Worm (Caenorhabditis elegans) whole organism, L2 larva: ENCODE data around the gene srv-17.

Experiments used
- C34F6.9 ChIP-seq: fragments of 150-350 bp; optimal IDR thresholded peaks from 2 replicates; lab custom pipeline; 2014; ENCODE audit warnings: missing biosample characterization, missing genetic modification characterization
- F13H6.1 ChIP-seq: sonication (generic microtip); optimal IDR thresholded peaks from 2 replicates; lab custom pipeline; 2016; ENCODE audit warnings: missing genetic modification characterization, missing compliant biosample characterization
- R02D3.7 ChIP-seq: fragments of 150-350 bp; optimal IDR thresholded peaks from 2 replicates; lab custom pipeline; 2014; ENCODE audit warnings: missing biosample characterization, missing genetic modification characterization
- Y55F3AM.14 ChIP-seq: fragments of 200-800 bp; sonication (Bioruptor generic); optimal IDR thresholded peaks from 2 replicates; lab custom pipeline; 2018; ENCODE audit warnings: mild to moderate bottlenecking, missing genetic modification characterization, missing compliant biosample characterization
- ZK546.5 ChIP-seq: sonication (generic microtip); optimal IDR thresholded peaks from 2 replicates; lab custom pipeline; 2017; ENCODE audit warnings: missing biosample characterization, missing genetic modification characterization
- alr-1 ChIP-seq: fragments of 150-350 bp; optimal IDR thresholded peaks from 2 replicates; lab custom pipeline; 2014; ENCODE audit warnings: missing biosample characterization, missing genetic modification characterization
- aly-2 ChIP-seq: fragments of 150-350 bp; optimal IDR thresholded peaks from 2 replicates; lab custom pipeline; 2014; ENCODE audit warnings: missing biosample characterization, missing genetic modification characterization
- blmp-1 ChIP-seq: sonication (generic microtip); optimal IDR thresholded peaks from 2 replicates; lab custom pipeline; 2017; ENCODE audit warnings: missing genetic modification characterization, mild to moderate bottlenecking, missing compliant biosample characterization, antibody characterized with exemption, moderate library complexity; ENCODE audit not compliant: insufficient read depth
- ceh-16 ChIP-seq: fragments of 150-350 bp; optimal IDR thresholded peaks from 2 replicates; lab custom pipeline; 2014; ENCODE audit warnings: missing biosample characterization, missing genetic modification characterization
- ceh-82 ChIP-seq: fragments of 150-350 bp; optimal IDR thresholded peaks from 2 replicates; lab custom pipeline; 2014; ENCODE audit warnings: missing biosample characterization, missing genetic modification characterization
- crh-2 ChIP-seq: sonication (generic microtip); optimal IDR thresholded peaks from 2 replicates; lab custom pipeline; 2017; ENCODE audit warnings: missing biosample characterization, missing genetic modification characterization
- dmd-4 ChIP-seq: sonication (generic microtip); optimal IDR thresholded peaks from 2 replicates; lab custom pipeline; 2017; ENCODE audit warnings: missing biosample characterization, missing genetic modification characterization
- elt-1 ChIP-seq: fragments of 150-350 bp; optimal IDR thresholded peaks from 2 replicates; lab custom pipeline; 2014; ENCODE audit warnings: missing biosample characterization, missing genetic modification characterization
- gmeb-1 ChIP-seq: fragments of 150-350 bp; optimal IDR thresholded peaks from 2 replicates; lab custom pipeline; 2014; ENCODE audit warnings: missing biosample characterization, missing genetic modification characterization
- lin-11 ChIP-seq: fragments of 150-350 bp; sonication (generic microtip); optimal IDR thresholded peaks from 2 replicates; lab custom pipeline; 2014; ENCODE audit warnings: missing biosample characterization, missing genetic modification characterization, inconsistent platforms, mixed read lengths
- lin-13 ChIP-seq: fragments of 150-350 bp; optimal IDR thresholded peaks from 2 replicates; lab custom pipeline; 2014; ENCODE audit warnings: missing biosample characterization, missing genetic modification reagents, missing genetic modification characterization
- lin-39 ChIP-seq: fragments of 150-350 bp; optimal IDR thresholded peaks from 2 replicates; lab custom pipeline; 2014; ENCODE audit warnings: missing biosample characterization, missing genetic modification reagents, missing genetic modification characterization
- lsy-2 ChIP-seq, 2 experiments: fragments of 150-350 bp in 1 of 2; sonication (generic microtip) in 1 of 2; optimal IDR thresholded peaks; 2 replicates each; lab custom pipeline; 2014 to 2017; ENCODE audit warnings: missing biosample characterization in 2 of 2, missing genetic modification characterization in 2 of 2
- mab-5 ChIP-seq: fragments of 150-350 bp; optimal IDR thresholded peaks from 2 replicates; lab custom pipeline; 2014; ENCODE audit warnings: missing biosample characterization, missing genetic modification characterization
- mbf-1 ChIP-seq: sonication (generic microtip); optimal IDR thresholded peaks from 2 replicates; lab custom pipeline; 2017; ENCODE audit warnings: missing biosample characterization, missing genetic modification characterization
- mdl-1 ChIP-seq, 2 experiments: fragments of 150-350 bp in 1 of 2; sonication (generic microtip) in 1 of 2; optimal IDR thresholded peaks; 2 replicates each; lab custom pipeline; 2017; ENCODE audit warnings: missing biosample characterization in 2 of 2, missing genetic modification characterization in 2 of 2
- nhr-10 ChIP-seq: sonication (generic microtip); optimal IDR thresholded peaks from 2 replicates; lab custom pipeline; 2017; ENCODE audit warnings: missing biosample characterization, missing genetic modification characterization
- nhr-11 ChIP-seq: fragments of 150-350 bp; optimal IDR thresholded peaks from 2 replicates; lab custom pipeline; 2014; ENCODE audit warnings: missing biosample characterization, missing genetic modification characterization
- nhr-237 ChIP-seq: fragments of 150-350 bp; optimal IDR thresholded peaks from 2 replicates; lab custom pipeline; 2014; ENCODE audit warnings: missing biosample characterization, missing genetic modification characterization
- nhr-25 ChIP-seq: fragments of 150-350 bp; sonication (generic microtip); optimal IDR thresholded peaks from 3 replicates; lab custom pipeline; 2014; ENCODE audit warnings: missing biosample characterization, missing genetic modification characterization
- nhr-77 ChIP-seq: fragments of 150-350 bp; optimal IDR thresholded peaks from 2 replicates; lab custom pipeline; 2014; ENCODE audit warnings: missing biosample characterization, missing genetic modification characterization
- sem-4 ChIP-seq: fragments of 150-350 bp; optimal IDR thresholded peaks from 2 replicates; lab custom pipeline; 2014; ENCODE audit warnings: missing biosample characterization, missing genetic modification reagents, missing genetic modification characterization
- skn-1 ChIP-seq: sonication (generic microtip); optimal IDR thresholded peaks from 2 replicates; lab custom pipeline; 2017; ENCODE audit warnings: missing biosample characterization, missing genetic modification characterization
- sma-3 ChIP-seq: sonication (generic microtip); optimal IDR thresholded peaks from 2 replicates; lab custom pipeline; 2016; ENCODE audit warnings: missing genetic modification reagents, missing genetic modification characterization, missing compliant biosample characterization
- sma-9 ChIP-seq, 2 experiments: fragments of 150-350 bp in 1 of 2; sonication (generic microtip) in 1 of 2; optimal IDR thresholded peaks; 2 replicates each; lab custom pipeline; 2014 to 2016; ENCODE audit warnings: missing genetic modification characterization in 2 of 2, mild to moderate bottlenecking in 1 of 2, missing biosample characterization in 1 of 2, missing compliant biosample characterization in 1 of 2, missing genetic modification reagents in 1 of 2, moderate library complexity in 1 of 2
- unc-55 ChIP-seq: fragments of 150-350 bp; sonication (generic microtip); optimal IDR thresholded peaks from 3 replicates; lab custom pipeline; 2014; ENCODE audit warnings: missing biosample characterization, missing genetic modification reagents, missing genetic modification characterization
- ztf-1 ChIP-seq: fragments of 200-800 bp; sonication (Bioruptor generic); conservative IDR thresholded peaks from 2 replicates; pipeline ENCODE4 v1.3.6; 2022; ENCODE audit warnings: missing genetic modification characterization, missing compliant biosample characterization
- ztf-4 ChIP-seq: fragments of 150-350 bp; optimal IDR thresholded peaks from 2 replicates; lab custom pipeline; 2014; ENCODE audit warnings: missing biosample characterization, missing genetic modification characterization

srv-17 gene

ce11 chrIV:5867189-5867588 is 2.8 kb downstream of the srv-17 start, which contains the start of gene C06E7.88:
TSS of gene C06E7.88 (minus strand) at chrIV:5867289.
- no peak for TF ChIP-seq nhr-10 (tag; lab: Kevin White, UChicago)
- TF ChIP-seq sma-3 (GFP tag; lab: Kevin White, UChicago), result no peak
- TF ChIP-seq crh-2 (tag; lab: Kevin White, UChicago), result no peak
- TF ChIP-seq sma-9 (GFP tag; optimal IDR thresholded peaks at IDR 0.05; lab: Kevin White, UChicago), result no peak
- no peak for TF ChIP-seq sma-9 (tag; optimal IDR thresholded peaks at IDR 0.05; lab: Kevin White, UChicago)
- no peak for TF ChIP-seq ceh-82 (tag; lab: Kevin White, UChicago)
- no peak for TF ChIP-seq R02D3.7 (tag; lab: Kevin White, UChicago)
- TF ChIP-seq F13H6.1 (tag; lab: Kevin White, UChicago), result no peak
- TF ChIP-seq ztf-1 (GFP tag; lab: Robert Waterston, UW), result no peak
- TF ChIP-seq nhr-11, result no peak
- no peak for TF ChIP-seq lin-11 (tag; lab: Kevin White, UChicago)
- no peak for TF ChIP-seq lin-13 (GFP tag; lab: Kevin White, UChicago)
- TF ChIP-seq lin-39 (tag; lab: Kevin White, UChicago), result no peak
- no peak for TF ChIP-seq dmd-4
- no peak for TF ChIP-seq skn-1 (tag; lab: Kevin White, UChicago)
- TF ChIP-seq nhr-77 (tag; lab: Kevin White, UChicago), result no peak

- TF ChIP-seq elt-1 (tag; lab: Kevin White, UChicago) (no peak), mbf-1 (tag; lab: Kevin White, UChicago) (no peak), ceh-16 (tag; lab: Kevin White, UChicago) (no peak), mab-5 (tag; lab: Kevin White, UChicago) (no peak), lin-13 (GFP tag; lab: Kevin White, UChicago) (no peak), dmd-4 (no peak)
- TF ChIP-seq, all 48 proteins: peak for 0
Measured at ce11 chrIV:5865818-5866217, 4.2 kb downstream of the srv-17 start, which contains the start of gene spe-27. TSS of gene spe-27 (minus strand) at chrIV:5865918.

- TF ChIP-seq unc-55 (GFP tag; lab: Kevin White, UChicago) (no peak), aly-2 (tag; lab: Kevin White, UChicago) (no peak), alr-1 (tag; lab: Kevin White, UChicago) (no peak), sem-4 (no peak), blmp-1 (tag; lab: Kevin White, UChicago) (no peak), nhr-25 (tag; lab: Kevin White, UChicago) (no peak), crh-2 (tag; lab: Kevin White, UChicago) (no peak), sma-3 (GFP tag; lab: Kevin White, UChicago) (no peak), ztf-4 (tag; lab: Kevin White, UChicago) (no peak), mdl-1 (tag; optimal IDR thresholded peaks at IDR 0.05; lab: Kevin White, UChicago) (no peak), ztf-1 (GFP tag; lab: Robert Waterston, UW) (no peak), dmd-4 (no peak), ZK546.5 (no peak), lin-39 (tag; lab: Kevin White, UChicago) (no peak), Y55F3AM.14 (no peak), nhr-11 (no peak), nhr-237 (tag; lab: Kevin White, UChicago) (no peak)
Measured at ce11 chrIV:5860762-5861161, 9.2 kb downstream of the srv-17 start.

ce11 chrIV:5859876-5860275 is 10.1 kb downstream of the srv-17 start, which contains the start of gene C06E7.4:
TSS of gene C06E7.4 (minus strand) at chrIV:5859976.
- TF ChIP-seq sma-9 (GFP tag; optimal IDR thresholded peaks at IDR 0.05; lab: Kevin White, UChicago), result no peak
- TF ChIP-seq sma-9 (tag; optimal IDR thresholded peaks at IDR 0.05; lab: Kevin White, UChicago), result no peak
- TF ChIP-seq aly-2 (tag; lab: Kevin White, UChicago), result no peak
- no peak for TF ChIP-seq lin-13 (GFP tag; lab: Kevin White, UChicago)
- TF ChIP-seq nhr-11, result no peak

- TF ChIP-seq nhr-237 (tag; lab: Kevin White, UChicago) (no peak), blmp-1 (tag; lab: Kevin White, UChicago) (peak; percentile 69)
Measured at ce11 chrIV:5858212-5858611, 11.8 kb downstream of the srv-17 start.

ce11 chrIV:5856975-5857374 is 13.0 kb downstream of the srv-17 start:
- TF ChIP-seq gmeb-1 (tag; lab: Kevin White, UChicago) (no peak), nhr-77 (tag; lab: Kevin White, UChicago) (no peak), alr-1 (tag; lab: Kevin White, UChicago) (no peak), C34F6.9 (tag; lab: Kevin White, UChicago) (no peak), lsy-2 (tag; optimal IDR thresholded peaks at IDR 0.05; lab: Kevin White, UChicago) (no peak), mab-5 (tag; lab: Kevin White, UChicago) (no peak)
- TF ChIP-seq, all 48 proteins: peak for 0
